Worm (Caenorhabditis elegans) whole organism, young adult: ENCODE data around the gene tdc-1.

ENCODE experiments used
- B0035.1 ChIP-seq: sonication (generic microtip); optimal IDR thresholded peaks from 2 replicates; lab custom pipeline; 2016; ENCODE audit warnings: missing genetic modification characterization, mild to moderate bottlenecking, missing compliant biosample characterization, missing genotype, missing genetic modification reagents
- D2030.7 ChIP-seq: fragments of 200-800 bp; sonication (Bioruptor generic); IDR thresholded peaks from 2 replicates; pipeline ENCODE4 v1.3.6; 2022; ENCODE audit warnings: missing genetic modification reagents, missing genetic modification characterization, missing compliant biosample characterization
- F22D6.2 ChIP-seq: sonication (generic microtip); optimal IDR thresholded peaks from 2 replicates; lab custom pipeline; 2016; ENCODE audit warnings: mild to moderate bottlenecking, missing genetic modification characterization, missing compliant biosample characterization
- F33H1.4 ChIP-seq: fragments of 200-800 bp; sonication (Bioruptor generic); IDR thresholded peaks from 2 replicates; pipeline ENCODE4 v1.3.6; 2022; ENCODE audit warnings: missing genetic modification reagents, missing genetic modification characterization, missing compliant biosample characterization
- F37B4.10 ChIP-seq: fragments of 200-800 bp; sonication (Bioruptor generic); IDR thresholded peaks from 2 replicates; pipeline ENCODE4 v1.3.6; 2022; ENCODE audit warnings: missing genetic modification characterization, missing compliant biosample characterization
- F57A8.1 ChIP-seq: fragments of 200-800 bp; sonication (Bioruptor generic); optimal IDR thresholded peaks from 2 replicates; lab custom pipeline; 2018; ENCODE audit warnings: mild to moderate bottlenecking, missing genetic modification characterization, moderate library complexity, missing compliant biosample characterization
- F57C9.4 ChIP-seq: sonication (generic microtip); optimal IDR thresholded peaks from 2 replicates; lab custom pipeline; 2017; ENCODE audit warnings: mild to moderate bottlenecking, missing genetic modification characterization, missing compliant biosample characterization
- T07F8.4 ChIP-seq: sonication (generic microtip); optimal IDR thresholded peaks from 2 replicates; lab custom pipeline; 2016; ENCODE audit warnings: mild to moderate bottlenecking, missing genetic modification characterization, moderate library complexity, missing compliant biosample characterization
- Y53G8AR.9 ChIP-seq: fragments of 200-800 bp; sonication (Bioruptor generic); conservative IDR thresholded peaks from 2 replicates; pipeline ENCODE4 v1.3.6; 2022; ENCODE audit warnings: missing genetic modification reagents, missing genetic modification characterization, missing compliant biosample characterization
- Y95B8A.8 ChIP-seq: fragments of 200-800 bp; sonication (Bioruptor generic); IDR thresholded peaks from 2 replicates; pipeline ENCODE4 v1.3.6; 2022; ENCODE audit warnings: missing genetic modification reagents, missing genetic modification characterization, missing compliant biosample characterization
- akir-1 ChIP-seq: fragments of 200-800 bp; sonication (Bioruptor generic); optimal IDR thresholded peaks from 2 replicates; lab custom pipeline; 2018; ENCODE audit warnings: mild to moderate bottlenecking, missing genetic modification characterization, moderate library complexity, missing compliant biosample characterization
- aptf-3 ChIP-seq: fragments of 200-800 bp; sonication (Bioruptor generic); IDR thresholded peaks from 2 replicates; pipeline ENCODE4 v1.3.6; 2022; ENCODE audit warnings: missing genetic modification characterization, missing compliant biosample characterization
- attf-3 ChIP-seq: fragments of 200-800 bp; sonication (Bioruptor generic); conservative IDR thresholded peaks from 2 replicates; pipeline ENCODE4 v1.3.6; 2022; ENCODE audit warnings: missing genetic modification reagents, missing genetic modification characterization, missing compliant biosample characterization
- attf-5 ChIP-seq: fragments of 200-800 bp; sonication (Bioruptor generic); optimal IDR thresholded peaks from 2 replicates; lab custom pipeline; 2018; ENCODE audit warnings: mild to moderate bottlenecking, missing genetic modification characterization, missing compliant biosample characterization
- attf-6 ChIP-seq: fragments of 200-800 bp; sonication (Bioruptor generic); IDR thresholded peaks from 2 replicates; pipeline ENCODE4 v1.3.6; 2022; ENCODE audit warnings: missing genetic modification reagents, missing genetic modification characterization, missing compliant biosample characterization
- bed-1 ChIP-seq: fragments of 200-800 bp; sonication (Bioruptor generic); IDR thresholded peaks from 2 replicates; pipeline ENCODE4 v1.3.6; 2022; ENCODE audit warnings: missing genetic modification reagents, missing genetic modification characterization, missing compliant biosample characterization
- ccch-3 ChIP-seq: fragments of 200-800 bp; sonication (Bioruptor generic); optimal IDR thresholded peaks from 2 replicates; lab custom pipeline; 2018; ENCODE audit warnings: mild to moderate bottlenecking, missing genetic modification characterization, missing compliant biosample characterization
- cebp-2 ChIP-seq: fragments of 200-800 bp; sonication (Bioruptor generic); IDR thresholded peaks from 2 replicates; pipeline ENCODE4 v1.3.6; 2022; ENCODE audit warnings: missing genetic modification characterization, missing compliant biosample characterization
- ceh-100 ChIP-seq: fragments of 200-800 bp; sonication (Bioruptor generic); IDR thresholded peaks from 2 replicates; pipeline ENCODE4 v1.3.6; 2022; ENCODE audit warnings: missing genetic modification reagents, missing genetic modification characterization, missing compliant biosample characterization
- ceh-79 ChIP-seq: sonication (generic microtip); optimal IDR thresholded peaks from 2 replicates; lab custom pipeline; 2017; ENCODE audit warnings: mild to moderate bottlenecking, missing genetic modification characterization, missing compliant biosample characterization
- die-1 ChIP-seq: sonication (generic microtip); optimal IDR thresholded peaks from 2 replicates; lab custom pipeline; 2016; ENCODE audit warnings: missing genotype, mild to moderate bottlenecking, missing genetic modification characterization, missing compliant biosample characterization
- dox-1 ChIP-seq: fragments of 200-800 bp; sonication (Bioruptor generic); IDR thresholded peaks from 2 replicates; pipeline ENCODE4 v1.3.6; 2022; ENCODE audit warnings: missing genetic modification reagents, missing genetic modification characterization, missing compliant biosample characterization
- dpl-1 ChIP-seq: fragments of 150-350 bp; optimal IDR thresholded peaks from 2 replicates; lab custom pipeline; 2014; ENCODE audit warnings: missing biosample characterization, missing genetic modification reagents, missing genetic modification characterization
- egl-18 ChIP-seq: fragments of 200-800 bp; sonication (Bioruptor generic); IDR thresholded peaks from 2 replicates; pipeline ENCODE4 v1.3.6; 2022; ENCODE audit warnings: missing genetic modification reagents, missing genetic modification characterization, missing compliant biosample characterization
- egrh-3 ChIP-seq: fragments of 200-800 bp; sonication (Bioruptor generic); IDR thresholded peaks from 2 replicates; pipeline ENCODE4 v1.3.6; 2022; ENCODE audit warnings: missing genetic modification reagents, missing genetic modification characterization, missing compliant biosample characterization
- ekl-4 ChIP-seq: fragments of 200-800 bp; sonication (Bioruptor generic); IDR thresholded peaks from 2 replicates; pipeline ENCODE4 v1.3.6; 2022; ENCODE audit warnings: missing genetic modification reagents, missing genetic modification characterization, missing compliant biosample characterization
- ets-4 ChIP-seq: fragments of 200-800 bp; sonication (Bioruptor generic); optimal IDR thresholded peaks from 2 replicates; lab custom pipeline; 2018; ENCODE audit warnings: mild to moderate bottlenecking, missing genetic modification characterization, missing compliant biosample characterization
- him-1 ChIP-seq: sonication (generic microtip); optimal IDR thresholded peaks from 2 replicates; lab custom pipeline; 2016; ENCODE audit warnings: missing genotype, missing genetic modification reagents, missing genetic modification characterization, missing compliant biosample characterization
- hlh-26 ChIP-seq: fragments of 200-800 bp; sonication (Bioruptor generic); conservative IDR thresholded peaks from 2 replicates; pipeline ENCODE4 v1.3.6; 2022; ENCODE audit warnings: missing genetic modification reagents, missing genetic modification characterization, missing compliant biosample characterization
- hmg-20 ChIP-seq: fragments of 200-800 bp; sonication (Bioruptor generic); IDR thresholded peaks from 2 replicates; pipeline ENCODE4 v1.3.6; 2022; ENCODE audit warnings: missing genetic modification reagents, missing genetic modification characterization, missing compliant biosample characterization
- hsf-1 ChIP-seq: fragments of 200-800 bp; sonication (Bioruptor generic); IDR thresholded peaks from 2 replicates; pipeline ENCODE4 v1.3.6; 2022; ENCODE audit warnings: missing genetic modification reagents, missing genetic modification characterization, missing compliant biosample characterization
- let-526 ChIP-seq: fragments of 200-800 bp; sonication (Bioruptor generic); IDR thresholded peaks from 2 replicates; pipeline ENCODE4 v1.3.6; 2022; ENCODE audit warnings: missing genetic modification reagents, missing genetic modification characterization, missing compliant biosample characterization
- madf-10 ChIP-seq: sonication (generic microtip); optimal IDR thresholded peaks from 2 replicates; lab custom pipeline; 2016; ENCODE audit warnings: mild to moderate bottlenecking, missing genetic modification characterization, missing compliant biosample characterization
- madf-8 ChIP-seq: fragments of 200-800 bp; sonication (Bioruptor generic); conservative IDR thresholded peaks from 2 replicates; pipeline ENCODE4 v1.3.6; 2022; ENCODE audit warnings: missing genetic modification reagents, missing genetic modification characterization, missing compliant biosample characterization
- mcd-1 ChIP-seq: fragments of 200-800 bp; sonication (Bioruptor generic); IDR thresholded peaks from 2 replicates; pipeline ENCODE4 v1.3.6; 2022; ENCODE audit warnings: missing genetic modification reagents, missing genetic modification characterization, missing compliant biosample characterization
- mxl-1 ChIP-seq: sonication (generic microtip); optimal IDR thresholded peaks from 2 replicates; lab custom pipeline; 2016; ENCODE audit warnings: missing genetic modification characterization, missing compliant biosample characterization
- nfya-1 ChIP-seq: sonication (generic microtip); optimal IDR thresholded peaks from 2 replicates; lab custom pipeline; 2017; ENCODE audit warnings: antibody characterized with exemption, missing compliant biosample characterization, missing genetic modification characterization, borderline replicate concordance; ENCODE audit not compliant: insufficient read depth
- nhr-120 ChIP-seq: fragments of 200-800 bp; sonication (Bioruptor generic); IDR thresholded peaks from 2 replicates; pipeline ENCODE4 v1.3.6; 2022; ENCODE audit warnings: missing genetic modification characterization, missing compliant biosample characterization
- nhr-179 ChIP-seq: sonication (generic microtip); optimal IDR thresholded peaks from 2 replicates; lab custom pipeline; 2016; ENCODE audit warnings: mild to moderate bottlenecking, missing genetic modification characterization, missing compliant biosample characterization
- nhr-27 ChIP-seq: fragments of 200-800 bp; sonication (Bioruptor generic); optimal IDR thresholded peaks from 2 replicates; lab custom pipeline; 2018; ENCODE audit warnings: mild to moderate bottlenecking, missing genetic modification characterization, moderate library complexity, missing compliant biosample characterization
- nhr-90 ChIP-seq: sonication (generic microtip); optimal IDR thresholded peaks from 2 replicates; lab custom pipeline; 2016; ENCODE audit warnings: missing genotype, mild to moderate bottlenecking, missing genetic modification characterization, missing compliant biosample characterization
- pha-4 ChIP-seq: fragments of 150-350 bp; sonication (generic microtip); optimal IDR thresholded peaks from 2 replicates; lab custom pipeline; 2014; ENCODE audit warnings: missing biosample characterization, missing genetic modification reagents, missing genetic modification characterization
- snpc-1.1 ChIP-seq: sonication (generic microtip); optimal IDR thresholded peaks from 2 replicates; lab custom pipeline; 2017; ENCODE audit warnings: missing genetic modification characterization, mild to moderate bottlenecking, missing compliant biosample characterization, antibody characterized with exemption, moderate library complexity, missing genotype, missing genetic modification reagents; ENCODE audit not compliant: insufficient read depth
- snpc-4 ChIP-seq, 5 experiments: fragments of 150-350 bp in 1 of 5; sonication (generic microtip) in 4 of 5; optimal IDR thresholded peaks; 2 replicates each; lab custom pipeline; 2014 to 2018; ENCODE audit warnings: missing genetic modification characterization in 5 of 5, missing biosample characterization in 3 of 5, antibody characterized with exemption in 2 of 5, mild to moderate bottlenecking in 2 of 5, missing compliant biosample characterization in 2 of 5, missing genotype in 2 of 5, moderate library complexity in 2 of 5, missing genetic modification reagents in 1 of 5
- tbx-9 ChIP-seq: sonication (generic microtip); optimal IDR thresholded peaks from 2 replicates; lab custom pipeline; 2016; ENCODE audit warnings: borderline replicate concordance, missing genetic modification characterization, inconsistent platforms, missing compliant biosample characterization
- tlf-1 ChIP-seq: fragments of 200-800 bp; sonication (Bioruptor generic); optimal IDR thresholded peaks from 2 replicates; lab custom pipeline; 2018; ENCODE audit warnings: mild to moderate bottlenecking, missing genetic modification characterization, missing compliant biosample characterization
- zfh-2 ChIP-seq: fragments of 200-800 bp; sonication (Bioruptor generic); conservative IDR thresholded peaks from 2 replicates; pipeline ENCODE4 v1.3.6; 2022; ENCODE audit warnings: missing genetic modification reagents, missing genetic modification characterization, missing compliant biosample characterization
- ztf-18 ChIP-seq: sonication (generic microtip); optimal IDR thresholded peaks from 2 replicates; lab custom pipeline; 2016; ENCODE audit warnings: missing genotype, mild to moderate bottlenecking, missing genetic modification characterization, missing compliant biosample characterization

Gene tdc-1

DNA sequence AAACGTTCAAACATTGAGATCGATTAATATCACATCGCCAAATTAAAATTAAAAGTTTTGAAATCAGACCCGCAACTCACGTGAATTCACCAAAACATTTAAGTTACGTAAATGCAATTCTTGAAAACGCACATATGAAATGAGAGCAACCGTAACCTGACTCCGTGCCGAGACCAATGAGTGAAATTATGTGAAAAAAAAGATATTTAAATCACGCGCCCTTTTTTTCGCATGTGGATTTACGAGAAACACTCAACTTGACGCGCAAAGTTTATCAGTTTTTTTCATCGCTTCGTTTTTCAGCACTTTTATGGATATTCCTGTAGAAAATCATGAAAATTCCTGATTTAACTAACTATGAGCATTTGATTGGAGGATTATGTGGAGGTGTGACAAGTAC lies 5.7 kb downstream of the tdc-1 start, which contains the start of the genes gei-14 and slc-25A32:
TSS of gene gei-14 (minus strand) at position 175 of the 400 bp plus-strand sequence.
TSS of gene slc-25A32 (plus strand) at position 242 of the 400 bp plus-strand sequence.
- TF ChIP-seq nhr-179 (no peak), bed-1 (GFP tag; lab: Robert Waterston, UW) (no peak), egl-18 (GFP tag; lab: Robert Waterston, UW) (no peak), attf-5 (GFP tag; lab: Kevin White, UChicago) (no peak), mcd-1 (peak; percentile 52; the same call in 1 of the 2 replicates), F57A8.1 (GFP tag; lab: Kevin White, UChicago) (no peak), cebp-2 (no peak), hlh-26 (no peak), ekl-4 (peak; percentile 69), F22D6.2 (no peak), attf-3 (GFP tag; lab: Robert Waterston, UW) (no peak), hmg-20 (GFP tag; lab: Robert Waterston, UW) (no peak), T07F8.4 (tag; lab: Kevin White, UChicago) (no peak), egrh-3 (GFP tag; lab: Robert Waterston, UW) (no peak), let-526 (GFP tag; lab: Robert Waterston, UW) (no peak), ztf-18 (tag; lab: Kevin White, UChicago) (no peak), tlf-1 (GFP tag; lab: Kevin White, UChicago) (peak; percentile 50), die-1 (tag; lab: Kevin White, UChicago) (no peak), tbx-9 (no peak), F37B4.10 (no peak), attf-6 (GFP tag; lab: Robert Waterston, UW) (no peak), nfya-1 (tag; lab: Kevin White, UChicago) (no peak), Y53G8AR.9 (GFP tag; lab: Robert Waterston, UW) (0 out of 2 replicates have a peak, but pooled peaks have one; percentile 16), mxl-1 (tag; lab: Kevin White, UChicago) (no peak), pha-4 (tag; lab: Kevin White, UChicago) (no peak), madf-8 (GFP tag; lab: Robert Waterston, UW) (peak; percentile 84), snpc-1.1 (tag; lab: Kevin White, UChicago) (peak; percentile 0), F57C9.4 (tag; lab: Kevin White, UChicago) (no peak), akir-1 (no peak), ceh-79 (no peak), D2030.7 (GFP tag; lab: Robert Waterston, UW) (peak; percentile 58), dox-1 (GFP tag; lab: Robert Waterston, UW) (peak; percentile 73), snpc-4 (GFP tag; optimal IDR thresholded peaks at IDR 0.05; lab: Kevin White, UChicago) (no peak), snpc-4 (tag; optimal IDR thresholded peaks at IDR 0.05; lab: Kevin White, UChicago) (peak in 3 of 4 experiments; percentile 22 to 47 (median 29)), ceh-100 (GFP tag; lab: Robert Waterston, UW) (0 out of 2 replicates have a peak, but pooled peaks have one; percentile 31), ccch-3 (GFP tag; lab: Kevin White, UChicago) (no peak), madf-10 (tag; lab: Kevin White, UChicago) (no peak), B0035.1 (tag; lab: Kevin White, UChicago) (no peak), Y95B8A.8 (GFP tag; lab: Robert Waterston, UW) (no peak), him-1 (tag; lab: Kevin White, UChicago) (peak; percentile 73), zfh-2 (GFP tag; lab: Robert Waterston, UW) (no peak), nhr-27 (tag; lab: Kevin White, UChicago) (no peak), F33H1.4 (GFP tag; lab: Robert Waterston, UW) (peak; percentile 92), ets-4 (no peak), nhr-90 (no peak), dpl-1 (peak; percentile 83), hsf-1 (GFP tag; lab: Robert Waterston, UW) (peak; percentile 64; the same call in 1 of the 2 replicates), aptf-3 (no peak), nhr-120 (GFP tag; lab: Robert Waterston, UW) (no peak)
